Worm (Caenorhabditis elegans): Measurements from ENCODE around the gene sars-2.
"Not testable (repeated sequence)": the region's sequence is repeated elsewhere in the genome, so short reads cannot be mapped to it uniquely, and the experiment has no call there.

sars-2 gene

DNA sequence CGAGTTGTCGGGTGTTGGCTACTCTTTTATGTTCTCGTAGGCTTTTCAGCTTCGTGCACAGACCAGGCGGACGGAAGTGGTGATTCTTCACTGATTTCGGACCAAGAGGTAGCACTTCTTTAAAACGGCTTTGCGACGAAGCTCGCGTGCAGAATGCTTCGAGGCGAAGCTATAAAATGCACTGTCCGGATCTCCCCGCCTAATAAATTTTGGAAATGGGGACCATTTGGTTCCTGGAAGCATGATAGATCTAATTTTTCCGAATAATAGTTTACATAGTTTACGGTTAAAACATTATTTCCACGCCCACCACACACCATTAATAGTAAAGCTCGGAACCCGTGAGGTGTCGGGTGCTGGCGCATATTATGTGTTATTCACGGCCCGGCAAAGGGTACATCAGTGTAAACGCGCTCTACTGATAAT is 9.8 kb upstream of the sars-2 start (continued):
- peak; percentile 80 for TF ChIP-seq him-1 (tag; optimal IDR thresholded peaks at IDR 0.05)
- TF ChIP-seq sptf-2 (GFP tag; optimal IDR thresholded peaks at IDR 0.05), result peak; percentile 52
- no peak for TF ChIP-seq B0035.1 (tag; optimal IDR thresholded peaks at IDR 0.05)
- no peak for TF ChIP-seq attf-3 (GFP tag; conservative IDR thresholded peaks at IDR 0.05)
- TF ChIP-seq B0019.2 (GFP tag; conservative IDR thresholded peaks at IDR 0.05), result no peak
- peak; percentile 44 for TF ChIP-seq tlf-1 (GFP tag; optimal IDR thresholded peaks at IDR 0.05)
- TF ChIP-seq K12H6.12 (tag; optimal IDR thresholded peaks at IDR 0.05), result no peak
- TF ChIP-seq rcor-1 (GFP tag; IDR thresholded peaks at IDR 0.05), result peak; percentile 60
- TF ChIP-seq aptf-2 (GFP tag; conservative IDR thresholded peaks at IDR 0.05), result no peak
- no peak for TF ChIP-seq zim-3 (tag; optimal IDR thresholded peaks at IDR 0.05)

DNA sequence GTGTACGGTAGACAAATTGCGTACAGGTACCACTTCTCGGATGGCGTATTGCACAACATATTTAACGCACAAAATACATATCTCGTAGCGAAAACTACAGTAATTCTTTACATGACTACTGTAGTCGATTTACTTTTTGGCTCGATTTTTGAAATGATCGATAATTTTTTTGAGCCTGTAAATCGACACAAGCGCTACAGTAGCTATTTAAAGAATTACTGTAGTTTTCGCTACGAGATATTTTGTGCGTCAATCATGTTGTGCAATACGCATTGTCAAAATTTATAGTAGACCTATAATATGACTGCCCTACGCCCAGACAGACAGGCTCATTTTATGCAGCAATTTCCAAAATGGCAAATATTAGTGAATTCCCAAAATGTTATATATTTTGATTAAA is 9.3 kb upstream of the sars-2 start, which contains the start of gene W03B1.5:
Gene W03B1.5 (plus strand): TSS at position 301 of the 400 bp plus-strand sequence.
- TF ChIP-seq pha-4 (tag; optimal IDR thresholded peaks at IDR 0.05); egl-44 (GFP tag; IDR thresholded peaks at IDR 0.05); rpc-1 (optimal IDR thresholded peaks at IDR 0.05); rpc-1 (tag; optimal IDR thresholded peaks at IDR 0.05): not testable (repeated sequence)

DNA sequence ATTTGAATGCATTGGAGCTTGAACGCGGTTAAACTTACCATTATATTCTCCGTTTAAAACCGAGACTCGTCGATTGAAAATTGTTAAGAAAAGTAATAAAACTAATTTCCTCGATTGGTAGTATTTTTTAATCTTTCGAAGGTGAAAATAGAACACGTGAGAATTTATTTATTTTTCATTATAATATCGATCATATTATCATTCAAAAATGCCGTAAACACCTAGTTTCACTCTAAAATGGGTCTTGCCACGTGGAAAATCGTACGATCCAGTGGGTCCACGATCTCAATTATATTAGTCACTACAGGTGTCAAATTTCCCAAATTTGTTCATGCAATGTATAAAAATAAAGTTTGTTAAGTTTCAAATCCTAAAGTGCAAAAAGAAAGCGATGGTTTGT is 557 bp upstream of the sars-2 start, which contains the start of gene W03B1.9:
Gene W03B1.9 (minus strand): TSS at position 101 of the 400 bp plus-strand sequence.
- TF ChIP-seq ztf-28 (GFP tag; IDR thresholded peaks at IDR 0.05) (no peak), bed-2 (GFP tag; IDR thresholded peaks at IDR 0.05) (no peak), snpc-4 (GFP tag; optimal IDR thresholded peaks at IDR 0.05) (no peak), snpc-4 (tag; optimal IDR thresholded peaks at IDR 0.05) (no peak), ceh-58 (GFP tag; IDR thresholded peaks at IDR 0.05) (no peak), pbrm-1 (GFP tag; IDR thresholded peaks at IDR 0.05) (no peak), lag-1 (GFP tag; IDR thresholded peaks at IDR 0.05) (no peak), F39B2.1 (GFP tag; IDR thresholded peaks at IDR 0.05) (no peak), ztf-6 (GFP tag; IDR thresholded peaks at IDR 0.05) (no peak), ceh-27 (GFP tag; optimal IDR thresholded peaks at IDR 0.05) (no peak), F23B12.7 (tag; optimal IDR thresholded peaks at IDR 0.05; ENCODE audit: insufficient read depth) (no peak), mcd-1 (GFP tag; IDR thresholded peaks at IDR 0.05) (no peak), nhr-120 (GFP tag; IDR thresholded peaks at IDR 0.05) (no peak), ceh-100 (GFP tag; IDR thresholded peaks at IDR 0.05) (no peak)

DNA sequence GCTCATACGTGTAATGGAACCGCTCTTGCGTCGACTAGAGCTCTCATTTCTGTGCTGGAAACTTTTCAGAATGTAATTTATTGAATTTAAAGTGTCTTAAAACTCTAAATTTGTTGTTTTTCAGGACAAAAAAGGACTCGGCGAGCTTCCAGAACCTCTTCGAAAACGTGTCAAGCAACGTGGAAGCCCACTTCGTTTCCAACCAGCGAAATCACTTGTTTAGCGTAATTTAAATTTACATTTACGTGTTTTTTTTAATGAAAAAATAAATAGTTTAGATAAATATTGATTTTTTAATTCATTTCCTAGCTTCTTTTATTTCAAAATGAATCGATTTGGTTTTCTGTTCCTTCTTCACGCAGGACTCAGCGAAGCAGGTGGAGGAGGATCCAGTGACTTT is 2.2 kb downstream of the sars-2 start, which contains the start of gene F55F10.3:
Gene F55F10.3 (plus strand): TSS at position 301 of the 400 bp plus-strand sequence.
- TF ChIP-seq ets-4 (GFP tag; optimal IDR thresholded peaks at IDR 0.05) (no peak), somi-1 (GFP tag; optimal IDR thresholded peaks at IDR 0.05) (no peak), lin-35 (GFP tag; optimal IDR thresholded peaks at IDR 0.05) (no peak), him-1 (tag; optimal IDR thresholded peaks at IDR 0.05) (no peak)

DNA sequence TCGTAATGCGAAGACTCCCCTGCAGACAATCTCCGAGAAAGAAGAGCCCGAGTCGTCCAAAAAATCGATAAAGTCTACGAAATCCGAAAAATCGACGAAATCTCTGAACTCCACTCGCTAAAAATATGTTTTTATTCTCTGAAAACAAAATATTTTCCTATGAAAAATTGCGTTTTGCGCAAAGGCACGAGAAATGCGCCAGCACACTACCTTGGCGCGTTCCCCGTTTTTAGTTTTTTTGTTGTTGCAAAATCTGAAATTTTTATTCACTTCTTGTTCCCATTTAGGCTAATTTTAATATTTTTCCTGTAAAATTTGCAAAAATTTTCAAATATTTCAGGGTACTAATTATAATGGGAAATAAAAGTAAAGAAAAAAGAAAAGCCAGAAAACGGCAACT is 3.1 kb downstream of the sars-2 start, which contains the start of gene F55F10.1:
Gene F55F10.1 (plus strand): TSS at position 341 of the 400 bp plus-strand sequence.
- TF ChIP-seq madf-10 (tag; optimal IDR thresholded peaks at IDR 0.05) (no peak), C06A6.2 (GFP tag; conservative IDR thresholded peaks at IDR 0.05) (peak; percentile 39; the same call in 1 of the 2 replicates), ceh-100 (GFP tag; IDR thresholded peaks at IDR 0.05) (no peak), nhr-179 (tag; optimal IDR thresholded peaks at IDR 0.05) (no peak), mel-28 (tag; optimal IDR thresholded peaks at IDR 0.05; ENCODE audit: borderline replicate concordance) (no peak), ets-4 (GFP tag; optimal IDR thresholded peaks at IDR 0.05) (no peak), F55B11.4 (tag; optimal IDR thresholded peaks at IDR 0.05; ENCODE audit: borderline replicate concordance, insufficient read depth) (no peak), chd-7 (tag; optimal IDR thresholded peaks at IDR 0.05) (no peak), mcd-1 (GFP tag; IDR thresholded peaks at IDR 0.05) (peak; percentile 86), D2030.7 (GFP tag; IDR thresholded peaks at IDR 0.05) (peak; percentile 33; the same call in 1 of the 2 replicates), unc-62 (GFP tag; optimal IDR thresholded peaks at IDR 0.05) (no peak), lin-54 (GFP tag; optimal IDR thresholded peaks at IDR 0.05) (peak; percentile 67), bed-2 (GFP tag; IDR thresholded peaks at IDR 0.05) (no peak), lin-35 (GFP tag; optimal IDR thresholded peaks at IDR 0.05) (peak in 1 of 3 experiments; percentile 65), F37B4.10 (GFP tag; IDR thresholded peaks at IDR 0.05) (no peak), mes-4 (tag; optimal IDR thresholded peaks at IDR 0.05) (no peak), somi-1 (GFP tag; optimal IDR thresholded peaks at IDR 0.05) (no peak), hsf-1 (GFP tag; IDR thresholded peaks at IDR 0.05) (no peak)

Data from whole organism, young adult.